Worm (Caenorhabditis elegans): ENCODE data around the gene C50E3.6.

- TF ChIP-seq hlh-30 (tag; optimal IDR thresholded peaks at IDR 0.05; ENCODE audit: insufficient read depth) (no peak), pha-4 (tag; optimal IDR thresholded peaks at IDR 0.05) (no peak), nfya-1 (tag; optimal IDR thresholded peaks at IDR 0.05) (no peak), C38D4.7 (GFP tag; optimal IDR thresholded peaks at IDR 0.05) (no peak), unc-42 (tag; optimal IDR thresholded peaks at IDR 0.05) (no peak), tbx-2 (tag; optimal IDR thresholded peaks at IDR 0.05) (no peak), sox-4 (tag; optimal IDR thresholded peaks at IDR 0.05) (no peak), ama-1 (optimal IDR thresholded peaks at IDR 0.05) (no peak), hlh-15 (tag; optimal IDR thresholded peaks at IDR 0.05) (no peak), pag-3 (tag; optimal IDR thresholded peaks at IDR 0.05; ENCODE audit: borderline replicate concordance) (no peak), odd-2 (tag; optimal IDR thresholded peaks at IDR 0.05) (no peak)
Observed at ce11 chrV:7639787-7640186, 49.4 kb upstream of the C50E3.6 start, which contains the start of gene F07C4.10.

Data from whole organism, late embryonic.